Worm (Caenorhabditis elegans): ENCODE measurements around the gene C23G10.10.

DNA sequence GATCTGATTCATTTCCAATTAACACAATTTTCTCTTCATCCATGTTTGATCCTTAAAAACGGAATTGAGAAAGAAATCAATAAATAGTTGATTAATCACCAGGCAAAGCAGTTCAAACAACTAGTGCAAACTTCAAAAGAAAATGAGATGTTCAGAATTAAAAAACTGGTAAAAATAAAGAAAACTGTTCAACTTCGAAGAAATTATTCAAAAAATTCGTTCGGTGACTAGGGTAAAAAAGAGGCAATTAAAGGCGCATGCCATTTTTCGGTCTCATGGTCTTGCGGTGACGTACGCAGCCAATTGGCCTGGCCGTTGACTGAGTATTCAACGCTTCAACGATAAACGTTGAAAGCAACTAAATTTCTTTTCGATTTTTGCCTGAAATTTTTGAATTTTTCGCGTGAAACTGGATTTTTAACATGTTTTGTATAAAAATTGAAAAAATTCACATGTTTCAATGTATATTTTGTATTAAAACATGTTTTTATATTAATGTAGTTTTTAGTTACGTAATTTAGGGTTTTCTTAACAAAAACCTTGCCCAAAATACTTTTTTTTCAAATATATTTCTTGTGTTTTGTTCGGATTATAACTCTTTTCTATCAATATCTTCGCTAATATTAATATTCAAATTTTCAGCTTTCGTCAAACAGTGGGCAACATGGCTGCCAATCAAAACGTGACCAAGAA is 7.5 kb downstream of the C23G10.10 start, which contains the start of the genes sna-3 and rps-3:
- no peak for TF ChIP-seq aly-1 (tag; optimal IDR thresholded peaks at IDR 0.05)
- TF ChIP-seq ama-1 (optimal IDR thresholded peaks at IDR 0.05) = no peak
- no peak for TF ChIP-seq hmg-4 (GFP tag; optimal IDR thresholded peaks at IDR 0.05)
- no peak for TF ChIP-seq ceh-36 (tag; optimal IDR thresholded peaks at IDR 0.05)
- peak; percentile 10 for TF ChIP-seq F13C5.2 (tag; optimal IDR thresholded peaks at IDR 0.05)
- no peak for TF ChIP-seq flt-1 (GFP tag; IDR thresholded peaks at IDR 0.05)
- no peak for TF ChIP-seq B0310.2 (tag; optimal IDR thresholded peaks at IDR 0.05)
- no peak for TF ChIP-seq tbx-11 (GFP tag; IDR thresholded peaks at IDR 0.05)
- TF ChIP-seq hmbx-1 (tag; optimal IDR thresholded peaks at IDR 0.05) = no peak
- no peak for TF ChIP-seq ceh-13 (GFP tag; optimal IDR thresholded peaks at IDR 0.05)
- TF ChIP-seq pes-1 (GFP tag; IDR thresholded peaks at IDR 0.05) = no peak
- no peak for TF ChIP-seq sea-1 (GFP tag; conservative IDR thresholded peaks at IDR 0.05)
- no peak for TF ChIP-seq hnd-1 (tag; optimal IDR thresholded peaks at IDR 0.05)
